Fruit fly (Drosophila melanogaster) whole organism, embryonic: Measurements from ENCODE around the gene CG12592.

Experiments
- CG11398 ChIP-seq: fragments of 200-800 bp; sonication (Bioruptor generic); optimal IDR thresholded peaks from 2 replicates; lab custom pipeline; 2016; ENCODE audit warnings: missing biosample characterization, missing genetic modification characterization
- CG11504 ChIP-seq: fragments of 200-800 bp; sonication (Bioruptor generic); optimal IDR thresholded peaks from 3 replicates; lab custom pipeline; 2019; ENCODE audit warnings: missing biosample characterization, mild to moderate bottlenecking, missing genetic modification characterization, moderate library complexity
- CG12659 ChIP-seq: fragments of 200-800 bp; sonication (Bioruptor generic); optimal IDR thresholded peaks from 3 replicates; lab custom pipeline; 2017; ENCODE audit warnings: mild to moderate bottlenecking, missing biosample characterization, missing genetic modification reagents, missing genetic modification characterization
- CG12744 ChIP-seq: fragments of 200-800 bp; sonication (Bioruptor generic); optimal IDR thresholded peaks from 2 replicates; lab custom pipeline; 2016; ENCODE audit warnings: missing biosample characterization, missing genetic modification characterization
- CG12942 ChIP-seq: fragments of 200-800 bp; sonication (Bioruptor generic); optimal IDR thresholded peaks from 3 replicates; lab custom pipeline; 2016; ENCODE audit warnings: missing biosample characterization, missing genetic modification characterization
- CG13287 ChIP-seq: fragments of 200-800 bp; sonication (Bioruptor generic); IDR thresholded peaks from 2 replicates; pipeline ENCODE4 v1.3.6; 2022; ENCODE audit warnings: missing biosample characterization, missing genetic modification characterization; ENCODE audit not compliant: partially characterized antibody
- CG13775 ChIP-seq: fragments of 200-800 bp; sonication (Bioruptor generic); optimal IDR thresholded peaks from 3 replicates; lab custom pipeline; 2017; ENCODE audit warnings: missing biosample characterization, mild to moderate bottlenecking, missing genetic modification characterization
- CG14014 ChIP-seq: fragments of 200-800 bp; sonication (Bioruptor generic); IDR thresholded peaks from 2 replicates; pipeline ENCODE4 v1.3.6; 2022; ENCODE audit warnings: missing biosample characterization, missing genetic modification characterization
- CG14965 ChIP-seq: fragments of 200-800 bp; sonication (Bioruptor generic); optimal IDR thresholded peaks from 2 replicates; lab custom pipeline; 2016; ENCODE audit warnings: missing biosample characterization, missing genetic modification characterization, borderline replicate concordance
- CG15073 ChIP-seq: fragments of 200-800 bp; sonication (Bioruptor generic); optimal IDR thresholded peaks from 2 replicates; lab custom pipeline; 2016; ENCODE audit warnings: missing biosample characterization, missing genetic modification characterization
- CG15269 ChIP-seq: fragments of 200-800 bp; sonication (Bioruptor generic); optimal IDR thresholded peaks from 2 replicates; lab custom pipeline; 2018; ENCODE audit warnings: missing biosample characterization, mild to moderate bottlenecking, missing genetic modification characterization, moderate library complexity
- CG1529 ChIP-seq: fragments of 200-800 bp; sonication (Bioruptor generic); optimal IDR thresholded peaks from 3 replicates; lab custom pipeline; 2018; ENCODE audit warnings: missing biosample characterization, missing genetic modification characterization
- CG16815 ChIP-seq: fragments of 200-800 bp; sonication (Bioruptor generic); optimal IDR thresholded peaks from 3 replicates; lab custom pipeline; 2017; ENCODE audit warnings: missing biosample characterization, mild to moderate bottlenecking, missing genetic modification characterization
- CG2202 ChIP-seq: fragments of 200-800 bp; sonication (Bioruptor generic); optimal IDR thresholded peaks from 2 replicates; lab custom pipeline; 2018; ENCODE audit warnings: missing biosample characterization, mild to moderate bottlenecking, missing genetic modification characterization
- CG30020 ChIP-seq: fragments of 200-800 bp; optimal IDR thresholded peaks from 2 replicates; lab custom pipeline; 2019; ENCODE audit warnings: missing biosample characterization, mild to moderate bottlenecking, missing genetic modification characterization, moderate library complexity
- CG32772 ChIP-seq: fragments of 200-800 bp; sonication (Bioruptor generic); IDR thresholded peaks from 2 replicates; pipeline ENCODE4 v1.3.6; 2022; ENCODE audit warnings: missing biosample characterization, missing genetic modification characterization
- CG7357 ChIP-seq: fragments of 200-800 bp; sonication (Bioruptor generic); IDR thresholded peaks from 3 replicates; pipeline ENCODE4 v1.3.6; 2022; ENCODE audit warnings: missing biosample characterization, missing genetic modification characterization
- CG9609 ChIP-seq: fragments of 200-800 bp; sonication (Bioruptor generic); optimal IDR thresholded peaks from 3 replicates; lab custom pipeline; 2016; ENCODE audit warnings: missing biosample characterization, missing genetic modification characterization
- CG9876 ChIP-seq: fragments of 200-800 bp; sonication (Bioruptor generic); optimal IDR thresholded peaks from 2 replicates; lab custom pipeline; 2016; ENCODE audit warnings: missing biosample characterization, missing genetic modification characterization
- CG9932 ChIP-seq: fragments of 200-800 bp; sonication (Bioruptor generic); IDR thresholded peaks from 2 replicates; pipeline ENCODE4 v1.3.6; 2022; ENCODE audit warnings: missing biosample characterization, missing genetic modification characterization
- Dek ChIP-seq: fragments of 200-800 bp; sonication (Bioruptor generic); optimal IDR thresholded peaks from 3 replicates; lab custom pipeline; 2019; ENCODE audit warnings: missing biosample characterization, mild to moderate bottlenecking, missing genetic modification characterization, moderate library complexity
- Elba2 ChIP-seq: fragments of 200-800 bp; sonication (Bioruptor generic); optimal IDR thresholded peaks from 3 replicates; lab custom pipeline; 2016; ENCODE audit warnings: missing biosample characterization, missing genetic modification characterization
- Mrtf ChIP-seq: fragments of 200-800 bp; sonication (Bioruptor generic); IDR thresholded peaks from 3 replicates; pipeline ENCODE4 v1.3.6; 2022; ENCODE audit warnings: missing biosample characterization, missing genetic modification characterization
- PHDP ChIP-seq: fragments of 200-800 bp; sonication (Bioruptor generic); optimal IDR thresholded peaks from 3 replicates; lab custom pipeline; 2018; ENCODE audit warnings: missing biosample characterization, mild to moderate bottlenecking, missing genetic modification characterization, moderate library complexity
- Poxn ChIP-seq: fragments of 200-800 bp; sonication (Bioruptor generic); IDR thresholded peaks from 2 replicates; pipeline ENCODE4 v1.3.6; 2022; ENCODE audit warnings: missing biosample characterization, missing genetic modification characterization
- Sox102F ChIP-seq: fragments of 200-800 bp; sonication (Bioruptor generic); optimal IDR thresholded peaks from 2 replicates; lab custom pipeline; 2018; ENCODE audit warnings: missing biosample characterization, mild to moderate bottlenecking, missing genetic modification characterization, moderate library complexity
- Stat92E ChIP-seq, 3 experiments: fragments of >200 bp in 2 of 3; fragments of 200-800 bp in 1 of 3; sonication (Bioruptor generic) in 1 of 3; optimal IDR thresholded peaks; 2 replicates each; lab custom pipeline; 2017 to 2019; ENCODE audit warnings: missing biosample characterization in 3 of 3, missing genetic modification characterization in 3 of 3, mild to moderate bottlenecking in 1 of 3, moderate library complexity in 1 of 3
- ac ChIP-seq: fragments of 200-800 bp; sonication (Bioruptor generic); optimal IDR thresholded peaks from 3 replicates; lab custom pipeline; 2017; ENCODE audit warnings: missing biosample characterization, mild to moderate bottlenecking, missing genetic modification characterization
- bbx ChIP-seq: fragments of 200-800 bp; sonication (Bioruptor generic); IDR thresholded peaks from 2 replicates; pipeline ENCODE4 v1.3.6; 2022; ENCODE audit warnings: missing biosample characterization, missing genetic modification characterization; ENCODE audit not compliant: partially characterized antibody
- br ChIP-seq: fragments of >200 bp; optimal IDR thresholded peaks from 2 replicates; lab custom pipeline; 2017
- bsh ChIP-seq, 2 experiments: fragments of 200-800 bp; sonication (Bioruptor generic); optimal IDR thresholded peaks; 2 replicates each; lab custom pipeline; 2017 to 2018; ENCODE audit warnings: mild to moderate bottlenecking in 2 of 2, missing biosample characterization in 2 of 2, missing genetic modification characterization in 2 of 2, moderate library complexity in 1 of 2
- cad ChIP-seq: fragments of >200 bp; optimal IDR thresholded peaks from 2 replicates; lab custom pipeline; 2017; ENCODE audit warnings: missing biosample characterization, missing genetic modification characterization
- chinmo ChIP-seq: fragments of 200-800 bp; sonication (Bioruptor generic); IDR thresholded peaks from 4 replicates; pipeline ENCODE4 v1.3.6; 2022; ENCODE audit warnings: missing biosample characterization, missing genetic modification characterization; ENCODE audit not compliant: partially characterized antibody
- chn ChIP-seq: fragments of 200-800 bp; sonication (Bioruptor generic); optimal IDR thresholded peaks from 2 replicates; lab custom pipeline; 2016; ENCODE audit warnings: missing biosample characterization, missing genetic modification characterization
- ci ChIP-seq: fragments of 200-800 bp; sonication (Bioruptor generic); IDR thresholded peaks from 3 replicates; pipeline ENCODE4 v1.3.6; 2022; ENCODE audit warnings: missing biosample characterization, missing genetic modification characterization
- corto ChIP-seq: fragments of 200-800 bp; sonication (Bioruptor generic); optimal IDR thresholded peaks from 2 replicates; lab custom pipeline; 2016; ENCODE audit warnings: missing biosample characterization, mild to moderate bottlenecking, missing genetic modification characterization, moderate library complexity
- danr ChIP-seq: fragments of 200-800 bp; sonication (Bioruptor generic); IDR thresholded peaks from 2 replicates; pipeline ENCODE4 v1.3.6; 2022; ENCODE audit warnings: missing biosample characterization, missing genetic modification characterization
- dati ChIP-seq: fragments of 200-800 bp; sonication (Bioruptor generic); IDR thresholded peaks from 2 replicates; pipeline ENCODE4 v1.3.6; 2022; ENCODE audit warnings: missing biosample characterization, missing genetic modification characterization
- gce ChIP-seq: fragments of 200-800 bp; sonication (Bioruptor generic); IDR thresholded peaks from 3 replicates; pipeline ENCODE4 v1.3.6; 2022; ENCODE audit warnings: missing biosample characterization, missing genetic modification characterization
- gem ChIP-seq: fragments of 200-800 bp; sonication (Bioruptor generic); optimal IDR thresholded peaks from 2 replicates; lab custom pipeline; 2019; ENCODE audit warnings: missing biosample characterization, mild to moderate bottlenecking, missing genetic modification characterization, moderate library complexity
- gsb-n ChIP-seq: fragments of 200-800 bp; sonication (Bioruptor generic); optimal IDR thresholded peaks from 3 replicates; lab custom pipeline; 2018; ENCODE audit warnings: missing biosample characterization, mild to moderate bottlenecking, missing genetic modification characterization
- hb ChIP-seq: fragments of 200-800 bp; sonication (Bioruptor generic); IDR thresholded peaks from 3 replicates; pipeline ENCODE4 v1.3.6; 2022; ENCODE audit warnings: missing biosample characterization, missing genetic modification characterization; ENCODE audit not compliant: partially characterized antibody
- her ChIP-seq: fragments of 200-800 bp; sonication (Bioruptor generic); optimal IDR thresholded peaks from 2 replicates; lab custom pipeline; 2016; ENCODE audit warnings: missing biosample characterization, missing genetic modification characterization
- hth ChIP-seq: fragments of >200 bp; optimal IDR thresholded peaks from 2 replicates; lab custom pipeline; 2017; ENCODE audit warnings: inconsistent platforms
- jigr1 ChIP-seq: fragments of 200-800 bp; sonication (Bioruptor generic); IDR thresholded peaks from 3 replicates; pipeline ENCODE4 v1.3.6; 2022; ENCODE audit warnings: missing biosample characterization, missing genetic modification characterization
- prd ChIP-seq, 3 experiments: fragments of >200 bp in 2 of 3; fragments of 200-800 bp in 1 of 3; sonication (Bioruptor generic) in 1 of 3; optimal IDR thresholded peaks in 2 of 3; IDR thresholded peaks in 1 of 3; 2 replicates in 2 of 3; 3 replicates in 1 of 3; pipeline versions ENCODE4 v1.3.6 to Lab custom; 2017 to 2022; ENCODE audit warnings: missing biosample characterization in 1 of 3, missing genetic modification characterization in 1 of 3
- sna ChIP-seq: fragments of 200-800 bp; sonication (Bioruptor generic); IDR thresholded peaks from 2 replicates; pipeline ENCODE4 v1.3.6; 2022; ENCODE audit warnings: missing biosample characterization, missing genetic modification characterization; ENCODE audit not compliant: partially characterized antibody
- trh ChIP-seq: fragments of 200-800 bp; sonication (Bioruptor generic); optimal IDR thresholded peaks from 2 replicates; lab custom pipeline; 2016; ENCODE audit warnings: missing biosample characterization, missing genetic modification characterization
- tx ChIP-seq: fragments of 200-800 bp; sonication (Bioruptor generic); optimal IDR thresholded peaks from 2 replicates; lab custom pipeline; 2016; ENCODE audit warnings: missing biosample characterization, missing genetic modification characterization
- zf30C ChIP-seq: fragments of 200-800 bp; sonication (Bioruptor generic); optimal IDR thresholded peaks from 3 replicates; lab custom pipeline; 2018; ENCODE audit warnings: missing biosample characterization, mild to moderate bottlenecking, missing genetic modification characterization
- zfh2 ChIP-seq: fragments of 200-800 bp; sonication (Bioruptor generic); optimal IDR thresholded peaks from 2 replicates; lab custom pipeline; 2016; ENCODE audit warnings: missing biosample characterization, missing genetic modification characterization

The CG12592 gene

dm6 chr3R:10377849-10378248 is 39.7 kb downstream of the CG12592 start, which contains the start of gene Rfx (continued):
- no peak for TF ChIP-seq hb
- no peak for TF ChIP-seq CG15269 (tag; lab: Kevin White, UChicago)
- TF ChIP-seq ac = no peak
- TF ChIP-seq chinmo = no peak
- TF ChIP-seq Mrtf (GFP tag; lab: Robert Waterston, UW) = no peak
- no peak for TF ChIP-seq ci
- TF ChIP-seq CG16815 (GFP tag; lab: Kevin White, UChicago) = no peak
- peak; percentile 6 for TF ChIP-seq CG2202
- TF ChIP-seq CG9609 (GFP tag; lab: Kevin White, UChicago) = no peak
- peak; percentile 36 for TF ChIP-seq gsb-n (tag; lab: Kevin White, UChicago)
- peak; percentile 27 for TF ChIP-seq PHDP (tag; lab: Kevin White, UChicago)
- TF ChIP-seq gem (tag; lab: Kevin White, UChicago) = peak; percentile 4
- TF ChIP-seq CG12942 (GFP tag; lab: Kevin White, UChicago) = no peak
- no peak for TF ChIP-seq zf30C (GFP tag; lab: Kevin White, UChicago)
- no peak for TF ChIP-seq trh (GFP tag; lab: Kevin White, UChicago)
- TF ChIP-seq bbx (GFP tag; lab: Robert Waterston, UW) = no peak
- no peak for TF ChIP-seq CG9932 (GFP tag; lab: Robert Waterston, UW)
- TF ChIP-seq sna (GFP tag; lab: Robert Waterston, UW) = no peak
- peak; percentile 39 for TF ChIP-seq Elba2 (GFP tag; lab: Kevin White, UChicago)
- no peak for TF ChIP-seq hth (lab: Kevin White, UChicago)
- no peak for TF ChIP-seq CG15073 (GFP tag; lab: Kevin White, UChicago)
- TF ChIP-seq prd (optimal IDR thresholded peaks at IDR 0.05; lab: Kevin White, UChicago) = no peak
- no peak for TF ChIP-seq prd (GFP tag; IDR thresholded peaks at IDR 0.05; lab: Robert Waterston, UW)
- TF ChIP-seq Stat92E (GFP tag; optimal IDR thresholded peaks at IDR 0.05; lab: Kevin White, UChicago) = no peak
- no peak for TF ChIP-seq br
- peak; percentile 28 for TF ChIP-seq CG11398 (GFP tag; lab: Kevin White, UChicago)
- no peak for TF ChIP-seq chn
- TF ChIP-seq her (GFP tag; lab: Kevin White, UChicago) = peak; percentile 24
- no peak for TF ChIP-seq corto (GFP tag; lab: Kevin White, UChicago)
- no peak for TF ChIP-seq CG13775
- TF ChIP-seq CG12659 = peak; percentile 69
- no peak for TF ChIP-seq CG30020 (tag; lab: Kevin White, UChicago)
- TF ChIP-seq CG9876 (GFP tag; lab: Kevin White, UChicago) = no peak
- TF ChIP-seq danr (GFP tag; lab: Robert Waterston, UW) = no peak
- no peak for TF ChIP-seq gce (GFP tag; lab: Robert Waterston, UW)
- TF ChIP-seq Dek (tag; lab: Kevin White, UChicago) = no peak
- TF ChIP-seq bsh (GFP tag; optimal IDR thresholded peaks at IDR 0.05; lab: Kevin White, UChicago) = peak in 1 of 2 experiments; percentile 55
- TF ChIP-seq CG14014 = no peak
- TF ChIP-seq CG1529 = no peak
- no peak for TF ChIP-seq jigr1 (GFP tag; lab: Robert Waterston, UW)
- TF ChIP-seq cad (GFP tag; lab: Kevin White, UChicago) = no peak
- TF ChIP-seq CG13287 = no peak
- peak; percentile 99 for TF ChIP-seq CG11504 (tag; lab: Kevin White, UChicago)
- no peak for TF ChIP-seq Sox102F (GFP tag; lab: Kevin White, UChicago)
- no peak for TF ChIP-seq CG32772 (GFP tag; lab: Robert Waterston, UW)
- no peak for TF ChIP-seq CG7357
- TF ChIP-seq dati (GFP tag; lab: Robert Waterston, UW) = no peak
- no peak for TF ChIP-seq CG14965 (GFP tag; lab: Kevin White, UChicago)
- peak; percentile 19 for TF ChIP-seq CG12744 (GFP tag; lab: Kevin White, UChicago)
- TF ChIP-seq tx (GFP tag; lab: Kevin White, UChicago) = no peak
- peak; percentile 19 for TF ChIP-seq zfh2 (GFP tag; lab: Kevin White, UChicago)
- no peak for TF ChIP-seq Poxn (GFP tag; lab: Robert Waterston, UW)
